Worm (Caenorhabditis elegans) whole organism, mixed stage, embryonic: ENCODE data around the gene moa-2.

Source experiments
- M03D4.4 ChIP-seq: sonication (generic microtip); optimal IDR thresholded peaks from 2 replicates; lab custom pipeline; 2017; ENCODE audit warnings: mild to moderate bottlenecking, missing genetic modification characterization, missing compliant biosample characterization
- bed-3 ChIP-seq: fragments of 200-800 bp; sonication (Bioruptor generic); optimal IDR thresholded peaks from 3 replicates; lab custom pipeline; 2018; ENCODE audit warnings: mild to moderate bottlenecking, missing genetic modification characterization, moderate library complexity, missing compliant biosample characterization
- blmp-1 ChIP-seq: fragments of 150-350 bp; optimal IDR thresholded peaks from 2 replicates; lab custom pipeline; 2014; ENCODE audit warnings: missing biosample characterization, missing genetic modification characterization
- ceh-39 ChIP-seq: fragments of 150-350 bp; optimal IDR thresholded peaks from 2 replicates; lab custom pipeline; 2014; ENCODE audit warnings: missing biosample characterization, missing genetic modification characterization
- ceh-43 ChIP-seq: fragments of 200-800 bp; sonication (Bioruptor generic); optimal IDR thresholded peaks from 2 replicates; lab custom pipeline; 2018; ENCODE audit warnings: mild to moderate bottlenecking, missing genetic modification characterization, moderate library complexity, missing compliant biosample characterization
- ceh-83 ChIP-seq: fragments of 200-800 bp; sonication (Bioruptor generic); optimal IDR thresholded peaks from 2 replicates; lab custom pipeline; 2018; ENCODE audit warnings: mild to moderate bottlenecking, missing genetic modification characterization, missing compliant biosample characterization
- ces-1 ChIP-seq: fragments of 150-350 bp; optimal IDR thresholded peaks from 2 replicates; lab custom pipeline; 2014; ENCODE audit warnings: missing biosample characterization, missing genetic modification reagents, missing genetic modification characterization
- cnd-1 ChIP-seq: fragments of 200-800 bp; sonication (Bioruptor generic); optimal IDR thresholded peaks from 2 replicates; lab custom pipeline; 2018; ENCODE audit warnings: mild to moderate bottlenecking, missing genetic modification characterization, missing compliant biosample characterization
- drap-1 ChIP-seq: fragments of 200-800 bp; sonication (Bioruptor generic); optimal IDR thresholded peaks from 3 replicates; lab custom pipeline; 2018; ENCODE audit warnings: mild to moderate bottlenecking, missing genetic modification characterization, missing compliant biosample characterization
- elt-3 ChIP-seq: fragments of 150-350 bp; optimal IDR thresholded peaks from 2 replicates; lab custom pipeline; 2014; ENCODE audit warnings: missing biosample characterization, missing genetic modification characterization
- flh-1 ChIP-seq: fragments of 200-800 bp; sonication (Bioruptor generic); optimal IDR thresholded peaks from 2 replicates; lab custom pipeline; 2018; ENCODE audit warnings: mild to moderate bottlenecking, missing genetic modification characterization, moderate library complexity, missing compliant biosample characterization
- ham-2 ChIP-seq: fragments of 200-800 bp; sonication (Bioruptor generic); optimal IDR thresholded peaks from 2 replicates; lab custom pipeline; 2018; ENCODE audit warnings: mild to moderate bottlenecking, missing genetic modification characterization, missing compliant biosample characterization
- hlh-1 ChIP-seq: fragments of 150-350 bp; optimal IDR thresholded peaks from 2 replicates; lab custom pipeline; 2014; ENCODE audit warnings: missing biosample characterization, missing genetic modification reagents, missing genetic modification characterization
- lin-32 ChIP-seq: fragments of 200-800 bp; sonication (Bioruptor generic); optimal IDR thresholded peaks from 2 replicates; lab custom pipeline; 2018; ENCODE audit warnings: mild to moderate bottlenecking, missing genetic modification characterization, missing compliant biosample characterization
- lsy-2 ChIP-seq: fragments of 150-350 bp; optimal IDR thresholded peaks from 2 replicates; lab custom pipeline; 2014; ENCODE audit warnings: missing biosample characterization, missing genetic modification characterization
- mep-1 ChIP-seq: fragments of 150-350 bp; optimal IDR thresholded peaks from 2 replicates; lab custom pipeline; 2017; ENCODE audit warnings: missing biosample characterization, missing genetic modification reagents, missing genetic modification characterization, inconsistent platforms
- mls-2 ChIP-seq: sonication (generic microtip); optimal IDR thresholded peaks from 2 replicates; lab custom pipeline; 2016; ENCODE audit warnings: mild to moderate bottlenecking, missing genetic modification characterization, moderate library complexity, missing compliant biosample characterization
- nhr-12 ChIP-seq: fragments of 150-350 bp; optimal IDR thresholded peaks from 2 replicates; lab custom pipeline; 2014; ENCODE audit warnings: missing biosample characterization, missing genetic modification characterization
- nhr-2 ChIP-seq: fragments of 150-350 bp; optimal IDR thresholded peaks from 2 replicates; lab custom pipeline; 2014; ENCODE audit warnings: missing biosample characterization, missing genetic modification characterization
- nhr-237 ChIP-seq: fragments of 150-350 bp; optimal IDR thresholded peaks from 2 replicates; lab custom pipeline; 2014; ENCODE audit warnings: missing biosample characterization, missing genetic modification characterization
- nhr-28 ChIP-seq: fragments of 150-350 bp; optimal IDR thresholded peaks from 2 replicates; lab custom pipeline; 2014; ENCODE audit warnings: missing biosample characterization, missing genetic modification characterization
- nhr-76 ChIP-seq: sonication (generic microtip); optimal IDR thresholded peaks from 2 replicates; lab custom pipeline; 2017; ENCODE audit warnings: missing biosample characterization, missing genetic modification characterization
- pha-4 ChIP-seq: fragments of 150-350 bp; optimal IDR thresholded peaks from 2 replicates; lab custom pipeline; 2018; ENCODE audit warnings: missing biosample characterization, missing genetic modification reagents, missing genetic modification characterization
- snpc-4 ChIP-seq: fragments of 150-350 bp; optimal IDR thresholded peaks from 2 replicates; lab custom pipeline; 2014; ENCODE audit warnings: missing biosample characterization, missing genetic modification characterization
- sptf-1 ChIP-seq: sonication (generic microtip); optimal IDR thresholded peaks from 2 replicates; lab custom pipeline; 2017; ENCODE audit warnings: mild to moderate bottlenecking, missing genetic modification characterization, moderate library complexity, missing compliant biosample characterization
- tbx-8 ChIP-seq: fragments of 200-800 bp; sonication (Bioruptor generic); optimal IDR thresholded peaks from 2 replicates; lab custom pipeline; 2018; ENCODE audit warnings: mild to moderate bottlenecking, missing genetic modification characterization, moderate library complexity, missing compliant biosample characterization
- unc-120 ChIP-seq: sonication (generic microtip); optimal IDR thresholded peaks from 2 replicates; lab custom pipeline; 2017; ENCODE audit warnings: missing genetic modification characterization, missing compliant biosample characterization; ENCODE audit not compliant: poor library complexity, severe bottlenecking
- unc-39 ChIP-seq: fragments of 150-350 bp; optimal IDR thresholded peaks from 2 replicates; lab custom pipeline; 2014; ENCODE audit warnings: missing biosample characterization, missing genetic modification characterization
- unc-62 ChIP-seq: fragments of 150-350 bp; optimal IDR thresholded peaks from 2 replicates; lab custom pipeline; 2014; ENCODE audit warnings: missing biosample characterization, missing genetic modification reagents, missing genetic modification characterization
- zip-8 ChIP-seq: fragments of 150-350 bp; optimal IDR thresholded peaks from 2 replicates; lab custom pipeline; 2014; ENCODE audit warnings: missing biosample characterization, missing genetic modification characterization
- ztf-11 ChIP-seq: fragments of 150-350 bp; optimal IDR thresholded peaks from 2 replicates; lab custom pipeline; 2014; ENCODE audit warnings: missing biosample characterization, missing genetic modification characterization

The moa-2 gene

DNA sequence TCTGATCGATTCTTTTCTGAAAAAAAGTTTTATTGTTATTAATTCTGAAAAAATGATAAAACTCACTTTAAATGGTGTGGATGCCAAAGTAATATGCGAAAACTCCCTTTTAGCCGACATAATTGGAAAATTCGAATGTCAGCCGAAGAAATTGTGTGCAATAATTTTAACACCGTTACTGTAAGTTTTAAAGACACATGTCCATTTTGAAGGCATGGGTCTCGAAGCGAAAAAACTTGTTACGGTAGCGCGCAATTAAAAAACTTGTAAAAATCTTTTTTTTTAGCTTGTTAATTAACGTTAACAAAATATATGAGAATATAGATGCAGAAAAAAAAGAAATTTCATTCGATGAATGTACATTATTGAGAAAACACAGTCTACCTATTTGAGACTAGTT, 8.4 kb downstream of the moa-2 start, which contains the start of gene pid-1:
Gene pid-1, minus strand, starts transcription at position 173 of the 400 bp plus-strand sequence.
- TF ChIP-seq bed-3 (GFP tag; lab: Kevin White, UChicago), result no peak
- no peak for TF ChIP-seq nhr-76 (tag; lab: Kevin White, UChicago)

ce11 chrII:7684589-7684988, 14.2 kb downstream of the moa-2 start, which contains the start of gene F18A1.1:
Gene F18A1.1 (plus strand): TSS chrII:7684889.
- TF ChIP-seq tbx-8 (no peak), nhr-28 (tag; lab: Kevin White, UChicago) (no peak), nhr-12 (tag; lab: Kevin White, UChicago) (no peak), lin-32 (GFP tag; lab: Kevin White, UChicago) (no peak), ceh-43 (GFP tag; lab: Kevin White, UChicago) (no peak), unc-120 (tag; lab: Kevin White, UChicago) (no peak), blmp-1 (no peak), flh-1 (GFP tag; lab: Kevin White, UChicago) (no peak), nhr-2 (tag; lab: Kevin White, UChicago) (no peak), mls-2 (tag; lab: Kevin White, UChicago) (no peak), ceh-83 (GFP tag; lab: Kevin White, UChicago) (no peak), cnd-1 (no peak), drap-1 (GFP tag; lab: Kevin White, UChicago) (no peak), unc-62 (no peak), mep-1 (tag; lab: Kevin White, UChicago) (no peak), nhr-237 (tag; lab: Kevin White, UChicago) (no peak), bed-3 (GFP tag; lab: Kevin White, UChicago) (no peak), ztf-11 (tag; lab: Kevin White, UChicago) (no peak), ces-1 (no peak), sptf-1 (no peak)
- TF ChIP-seq, all 35 proteins: peak for 0

- no peak for TF ChIP-seq snpc-4 (tag; lab: Kevin White, UChicago)
- TF ChIP-seq elt-3 (tag; lab: Kevin White, UChicago), result no peak
- no peak for TF ChIP-seq pha-4
- TF ChIP-seq hlh-1 (tag; lab: Kevin White, UChicago), result no peak
- TF ChIP-seq ceh-43 (GFP tag; lab: Kevin White, UChicago), result no peak
- no peak for TF ChIP-seq ceh-39 (tag; lab: Kevin White, UChicago)
- no peak for TF ChIP-seq zip-8 (tag; lab: Kevin White, UChicago)
- TF ChIP-seq mls-2 (tag; lab: Kevin White, UChicago), result no peak
- TF ChIP-seq unc-39 (tag; lab: Kevin White, UChicago), result no peak
- no peak for TF ChIP-seq blmp-1
- TF ChIP-seq M03D4.4 (tag; lab: Kevin White, UChicago), result no peak
- no peak for TF ChIP-seq bed-3 (GFP tag; lab: Kevin White, UChicago)
- TF ChIP-seq ham-2 (GFP tag; lab: Kevin White, UChicago), result no peak
- TF ChIP-seq tbx-8, result no peak
- TF ChIP-seq, all 35 proteins: peak for 0
Observed at ce11 chrII:7682488-7682887, 16.3 kb downstream of the moa-2 start.

DNA sequence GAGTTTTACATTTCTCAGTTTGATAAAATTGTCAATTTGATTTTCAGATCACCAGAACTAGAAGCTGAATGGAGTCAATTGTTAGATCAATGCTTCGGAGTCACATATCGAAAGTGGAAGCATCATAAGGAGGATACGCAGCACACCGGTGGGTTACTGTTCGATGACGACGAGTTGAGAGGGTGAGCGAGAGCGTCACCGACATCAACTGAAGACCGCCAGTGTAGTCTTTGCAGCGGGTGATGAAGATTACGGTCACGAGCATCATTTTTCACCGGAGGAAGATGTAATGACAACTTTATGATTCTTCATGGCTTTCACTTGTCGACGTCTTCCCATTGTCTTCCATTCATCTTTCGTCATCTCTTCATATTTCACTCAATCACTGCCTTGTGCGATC, 16.9 kb downstream of the moa-2 start, which contains the start of gene lin-26:
Gene lin-26, plus strand, starts transcription at position 301 of the 400 bp plus-strand sequence.
- TF ChIP-seq elt-3 (tag; lab: Kevin White, UChicago) (no peak), mep-1 (tag; lab: Kevin White, UChicago) (no peak), unc-120 (tag; lab: Kevin White, UChicago) (no peak), ceh-39 (tag; lab: Kevin White, UChicago) (no peak), nhr-237 (tag; lab: Kevin White, UChicago) (no peak), unc-62 (no peak), lsy-2 (tag; lab: Kevin White, UChicago) (no peak)

DNA sequence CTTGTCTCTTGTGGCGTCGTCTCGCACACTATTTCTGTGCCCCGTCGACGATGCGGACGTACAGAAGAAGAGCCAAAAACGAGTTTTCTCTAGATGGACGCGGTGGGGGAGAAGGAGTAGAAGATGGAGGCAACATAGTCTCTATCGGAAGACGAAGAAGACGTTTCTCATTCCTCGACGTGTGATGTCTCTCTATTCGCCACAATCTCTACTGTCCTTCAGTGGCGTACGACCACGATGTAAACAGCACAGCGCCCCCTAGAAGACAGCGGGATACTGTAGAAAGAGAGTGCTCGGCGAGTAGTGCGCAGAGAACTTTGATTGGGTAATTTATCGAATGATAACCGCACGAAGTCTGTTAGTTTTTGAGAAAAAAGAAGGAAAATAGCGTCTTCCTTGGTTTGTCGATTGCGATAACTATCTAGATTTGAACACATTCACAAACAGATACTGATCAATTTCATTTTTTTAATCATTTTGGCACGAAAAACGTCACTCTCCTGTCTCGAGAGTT, 19.3 kb downstream of the moa-2 start:
- TF ChIP-seq nhr-12 (tag; lab: Kevin White, UChicago) (no peak), bed-3 (GFP tag; lab: Kevin White, UChicago) (peak; percentile 1), ceh-43 (GFP tag; lab: Kevin White, UChicago) (no peak)
